Fruit fly (Drosophila melanogaster) whole organism, prepupa: ENCODE results near the gene Ir93a.

Experiments used
- Blimp-1 ChIP-seq: fragments of 200-800 bp; sonication (Bioruptor generic); optimal IDR thresholded peaks from 3 replicates; lab custom pipeline; 2017; ENCODE audit warnings: missing biosample characterization, missing genetic modification characterization, mild to moderate bottlenecking, moderate library complexity, missing genetic modification reagents
- CG10631 ChIP-seq: fragments of 200-800 bp; sonication (Bioruptor generic); optimal IDR thresholded peaks from 2 replicates; lab custom pipeline; 2016; ENCODE audit warnings: missing biosample characterization, missing genetic modification characterization
- CG11294 ChIP-seq: fragments of 200-800 bp; sonication (Bioruptor generic); IDR thresholded peaks from 2 replicates; pipeline ENCODE4 v1.3.6; 2022; ENCODE audit warnings: missing biosample characterization, missing genetic modification characterization
- CG15336 ChIP-seq: fragments of 200-800 bp; sonication (Bioruptor generic); IDR thresholded peaks from 2 replicates; pipeline ENCODE4 v1.3.6; 2022; ENCODE audit warnings: missing biosample characterization, missing genetic modification characterization
- CG1621 ChIP-seq: fragments of 200-800 bp; sonication (Bioruptor generic); optimal IDR thresholded peaks from 3 replicates; lab custom pipeline; 2018; ENCODE audit warnings: missing biosample characterization, mild to moderate bottlenecking, missing genetic modification characterization
- CG32006 ChIP-seq: fragments of 200-800 bp; sonication (Bioruptor generic); optimal IDR thresholded peaks from 3 replicates; lab custom pipeline; 2017; ENCODE audit warnings: missing biosample characterization, mild to moderate bottlenecking, missing genetic modification characterization
- CG34406 ChIP-seq: fragments of 200-800 bp; sonication (Bioruptor generic); optimal IDR thresholded peaks from 3 replicates; lab custom pipeline; 2016; ENCODE audit warnings: missing biosample characterization, missing genetic modification characterization
- CG3919 ChIP-seq: fragments of 200-800 bp; sonication (Bioruptor generic); optimal IDR thresholded peaks from 3 replicates; lab custom pipeline; 2016; ENCODE audit warnings: missing biosample characterization, missing genetic modification characterization
- CG6163 ChIP-seq: fragments of 200-800 bp; sonication (Bioruptor generic); IDR thresholded peaks from 3 replicates; pipeline ENCODE4 v1.3.6; 2022; ENCODE audit warnings: missing biosample characterization, missing genetic modification characterization
- CG6276 ChIP-seq: fragments of 200-800 bp; sonication (Bioruptor generic); optimal IDR thresholded peaks from 2 replicates; lab custom pipeline; 2017; ENCODE audit warnings: missing biosample characterization, mild to moderate bottlenecking, missing genetic modification characterization
- CG6792 ChIP-seq: fragments of 200-800 bp; sonication (Bioruptor generic); optimal IDR thresholded peaks from 3 replicates; lab custom pipeline; 2016; ENCODE audit warnings: missing biosample characterization, missing genetic modification characterization
- CG8319 ChIP-seq: fragments of 200-800 bp; sonication (Bioruptor generic); optimal IDR thresholded peaks from 3 replicates; lab custom pipeline; 2016; ENCODE audit warnings: missing biosample characterization, missing genetic modification characterization
- CG8632 ChIP-seq: fragments of 200-800 bp; sonication (Bioruptor generic); optimal IDR thresholded peaks from 3 replicates; lab custom pipeline; 2016; ENCODE audit warnings: missing biosample characterization, missing genetic modification characterization
- Eip75B ChIP-seq: fragments of 200-800 bp; sonication (Bioruptor generic); optimal IDR thresholded peaks from 3 replicates; lab custom pipeline; 2016; ENCODE audit warnings: missing biosample characterization, missing genetic modification characterization
- Eip78C ChIP-seq: fragments of 200-800 bp; sonication (Bioruptor generic); peaks from one replicate; lab custom pipeline; 2016; ENCODE audit warnings: missing biosample characterization, missing genetic modification characterization
- Ets96B ChIP-seq: fragments of 200-800 bp; optimal IDR thresholded peaks from 2 replicates; lab custom pipeline; 2019; ENCODE audit warnings: missing biosample characterization, mild to moderate bottlenecking, missing genetic modification characterization, moderate library complexity
- Hr39 ChIP-seq: fragments of 200-800 bp; sonication (Bioruptor generic); optimal IDR thresholded peaks from 2 replicates; lab custom pipeline; 2016; ENCODE audit warnings: missing biosample characterization, missing genetic modification characterization
- Hr4 ChIP-seq: fragments of 200-800 bp; sonication (Bioruptor generic); optimal IDR thresholded peaks from 3 replicates; lab custom pipeline; 2016; ENCODE audit warnings: missing biosample characterization, missing genetic modification characterization
- Lpt ChIP-seq: fragments of 200-800 bp; sonication (Bioruptor generic); optimal IDR thresholded peaks from 3 replicates; lab custom pipeline; 2016; ENCODE audit warnings: missing biosample characterization, missing genetic modification characterization
- Met ChIP-seq: fragments of 200-800 bp; sonication (Bioruptor generic); optimal IDR thresholded peaks from 3 replicates; lab custom pipeline; 2016; ENCODE audit warnings: missing biosample characterization, missing genetic modification characterization
- OdsH ChIP-seq: fragments of 200-800 bp; sonication (Bioruptor generic); optimal IDR thresholded peaks from 3 replicates; lab custom pipeline; 2016; ENCODE audit warnings: missing biosample characterization, missing genetic modification characterization
- Smox ChIP-seq: fragments of 200-800 bp; sonication (Bioruptor generic); optimal IDR thresholded peaks from 3 replicates; lab custom pipeline; 2016; ENCODE audit warnings: missing biosample characterization, missing genetic modification characterization
- Sox14 ChIP-seq: fragments of 200-800 bp; sonication (Bioruptor generic); optimal IDR thresholded peaks from 3 replicates; lab custom pipeline; 2016; ENCODE audit warnings: missing biosample characterization, missing genetic modification characterization
- achi ChIP-seq: fragments of 200-800 bp; sonication (Bioruptor generic); optimal IDR thresholded peaks from 3 replicates; lab custom pipeline; 2016; ENCODE audit warnings: missing biosample characterization, missing genetic modification characterization
- acj6 ChIP-seq: fragments of 200-800 bp; sonication (Bioruptor generic); optimal IDR thresholded peaks from 3 replicates; lab custom pipeline; 2016; ENCODE audit warnings: missing biosample characterization, missing genetic modification characterization
- cyc ChIP-seq: fragments of 200-800 bp; sonication (Bioruptor generic); optimal IDR thresholded peaks from 3 replicates; lab custom pipeline; 2016; ENCODE audit warnings: missing biosample characterization, missing genetic modification characterization
- dac ChIP-seq: fragments of 200-800 bp; sonication (Bioruptor generic); optimal IDR thresholded peaks from 2 replicates; lab custom pipeline; 2017; ENCODE audit warnings: missing biosample characterization, mild to moderate bottlenecking, missing genetic modification characterization
- dsx ChIP-seq: fragments of 200-800 bp; optimal IDR thresholded peaks from 3 replicates; lab custom pipeline; 2019; ENCODE audit warnings: missing biosample characterization, mild to moderate bottlenecking, missing genetic modification characterization, moderate library complexity; ENCODE audit not compliant: poor library complexity, severe bottlenecking
- eg ChIP-seq: fragments of 200-800 bp; sonication (Bioruptor generic); IDR thresholded peaks from 3 replicates; pipeline ENCODE4 v1.3.6; 2022; ENCODE audit warnings: missing biosample characterization, missing genetic modification characterization
- fkh ChIP-seq: fragments of 200-800 bp; sonication (Bioruptor generic); optimal IDR thresholded peaks from 3 replicates; lab custom pipeline; 2017; ENCODE audit warnings: missing biosample characterization, mild to moderate bottlenecking, missing genetic modification characterization, moderate library complexity
- net ChIP-seq: fragments of 200-800 bp; sonication (Bioruptor generic); optimal IDR thresholded peaks from 3 replicates; lab custom pipeline; 2016; ENCODE audit warnings: missing biosample characterization, missing genetic modification characterization
- salr ChIP-seq, 2 experiments: fragments of 200-800 bp; sonication (Bioruptor generic); optimal IDR thresholded peaks; 3 replicates each; lab custom pipeline; 2016 to 2018; ENCODE audit warnings: missing biosample characterization in 2 of 2, missing genetic modification characterization in 2 of 2, mild to moderate bottlenecking in 1 of 2
- ss ChIP-seq, 2 experiments: fragments of 200-800 bp; sonication (Bioruptor generic); optimal IDR thresholded peaks; 2 replicates in 1 of 2; 3 replicates in 1 of 2; lab custom pipeline; 2017 to 2018; ENCODE audit warnings: mild to moderate bottlenecking in 2 of 2, missing biosample characterization in 2 of 2, missing genetic modification characterization in 2 of 2, moderate library complexity in 1 of 2
- svp ChIP-seq: fragments of 200-800 bp; sonication (Bioruptor generic); peaks from one replicate; lab custom pipeline; 2016; ENCODE audit warnings: missing biosample characterization, missing genetic modification characterization
- topi ChIP-seq: fragments of 200-800 bp; sonication (Bioruptor generic); optimal IDR thresholded peaks from 3 replicates; lab custom pipeline; 2016; ENCODE audit warnings: missing biosample characterization, missing genetic modification characterization
- vri ChIP-seq: fragments of 200-800 bp; sonication (Bioruptor generic); optimal IDR thresholded peaks from 3 replicates; lab custom pipeline; 2016; ENCODE audit warnings: missing biosample characterization, mild to moderate bottlenecking, missing genetic modification characterization

The Ir93a gene

dm6 chr3R:20830153-20830695, 29.5 kb downstream of the Ir93a start, which contains the start of gene Adss (continued):
- TF ChIP-seq Eip75B (GFP tag; lab: Kevin White, UChicago) (no peak), eg (GFP tag; lab: Robert Waterston, UW) (peak; percentile 45; the same call in 1 of the 3 replicates), dsx (GFP tag; lab: Kevin White, UChicago) (no peak), CG15336 (no peak), CG6163 (GFP tag; lab: Robert Waterston, UW) (peak; percentile 24; the same call in 1 of the 3 replicates), CG6792 (GFP tag; lab: Kevin White, UChicago) (no peak), OdsH (GFP tag; lab: Kevin White, UChicago) (no peak), vri (GFP tag; lab: Kevin White, UChicago) (no peak), net (GFP tag; lab: Kevin White, UChicago) (no peak), CG3919 (peak; percentile 19), Lpt (GFP tag; lab: Kevin White, UChicago) (no peak), Smox (GFP tag; lab: Kevin White, UChicago) (no peak), CG10631 (GFP tag; lab: Kevin White, UChicago) (no peak), Hr39 (GFP tag; lab: Kevin White, UChicago) (no peak), Sox14 (GFP tag; lab: Kevin White, UChicago) (peak; percentile 34)

- TF ChIP-seq ss (GFP tag; optimal IDR thresholded peaks at IDR 0.05; lab: Kevin White, UChicago) (no peak), fkh (GFP tag; lab: Kevin White, UChicago) (peak; percentile 80), Blimp-1 (GFP tag; lab: Kevin White, UChicago) (peak; percentile 3), CG11294 (no peak), CG8632 (peak; percentile 38), eg (GFP tag; lab: Robert Waterston, UW) (peak; percentile 38; the same call in 1 of the 3 replicates), Ets96B (tag; lab: Kevin White, UChicago) (no peak), Hr4 (GFP tag; lab: Kevin White, UChicago) (no peak), Lpt (GFP tag; lab: Kevin White, UChicago) (peak; percentile 14), dac (no peak), achi (GFP tag; lab: Kevin White, UChicago) (peak; percentile 19), Sox14 (GFP tag; lab: Kevin White, UChicago) (peak; percentile 15), dsx (GFP tag; lab: Kevin White, UChicago) (peak; percentile 86), CG8319 (no peak), CG1621 (tag; lab: Kevin White, UChicago) (peak; percentile 9), cyc (GFP tag; lab: Kevin White, UChicago) (peak; percentile 3), Eip78C (GFP tag; lab: Kevin White, UChicago) (peak; percentile 55), Met (peak; percentile 5), svp (GFP tag; lab: Kevin White, UChicago) (peak; percentile 73), OdsH (GFP tag; lab: Kevin White, UChicago) (peak; percentile 28), CG34406 (GFP tag; lab: Kevin White, UChicago) (peak; percentile 15), CG6276 (GFP tag; lab: Kevin White, UChicago) (peak; percentile 29), CG6792 (GFP tag; lab: Kevin White, UChicago) (no peak), CG10631 (GFP tag; lab: Kevin White, UChicago) (peak; percentile 44), CG32006 (GFP tag; lab: Kevin White, UChicago) (peak; percentile 69), acj6 (peak; percentile 16), topi (no peak), vri (GFP tag; lab: Kevin White, UChicago) (peak; percentile 86), salr (GFP tag; optimal IDR thresholded peaks at IDR 0.05; lab: Kevin White, UChicago) (peak in 1 of 2 experiments; percentile 66)
Measured at dm6 chr3R:20829416-20830131, 30.2 kb downstream of the Ir93a start.
